Fruit fly (Drosophila melanogaster): ENCODE data around the gene RnpS1.

RnpS1 gene

dm6 chr3R:9600558-9600959 lies 48.7 kb downstream of the RnpS1 start:
- TF ChIP-seq dl (GFP tag; optimal IDR thresholded peaks at IDR 0.05; ENCODE audit: insufficient read depth in 1 of 2, partially characterized antibody in 2 of 2): no peak
- TF ChIP-seq lola (GFP tag; optimal IDR thresholded peaks at IDR 0.05): no peak
- peak; percentile 27 for TF ChIP-seq OdsH (GFP tag; optimal IDR thresholded peaks at IDR 0.05)
- peak; percentile 51 for TF ChIP-seq Sp1 (GFP tag; optimal IDR thresholded peaks at IDR 0.05)
- no peak for TF ChIP-seq dsf (GFP tag; optimal IDR thresholded peaks at IDR 0.05; ENCODE audit: borderline replicate concordance)
- no peak for TF ChIP-seq Hnf4 (GFP tag; optimal IDR thresholded peaks at IDR 0.05)
- TF ChIP-seq sv (GFP tag; optimal IDR thresholded peaks at IDR 0.05): no peak
- TF ChIP-seq ey (GFP tag; optimal IDR thresholded peaks at IDR 0.05): no peak
- TF ChIP-seq CrebA (GFP tag; optimal IDR thresholded peaks at IDR 0.05; ENCODE audit: borderline replicate concordance): no peak
- TF ChIP-seq br (GFP tag; optimal IDR thresholded peaks at IDR 0.05): no peak
- no peak for TF ChIP-seq Dfd (GFP tag; optimal IDR thresholded peaks at IDR 0.05)
- TF ChIP-seq fru (GFP tag; optimal IDR thresholded peaks at IDR 0.05): no peak
- no peak for TF ChIP-seq jim (GFP tag; optimal IDR thresholded peaks at IDR 0.05)
- TF ChIP-seq rgr (GFP tag; optimal IDR thresholded peaks at IDR 0.05): peak; percentile 20
- no peak for TF ChIP-seq Hr83 (GFP tag; optimal IDR thresholded peaks at IDR 0.05; ENCODE audit: poor library complexity, severe bottlenecking)
- TF ChIP-seq dmrt93B (GFP tag; optimal IDR thresholded peaks at IDR 0.05): no peak
- peak; percentile 31 for TF ChIP-seq h (GFP tag; optimal IDR thresholded peaks at IDR 0.05)
- TF ChIP-seq foxo (GFP tag; optimal IDR thresholded peaks at IDR 0.05): peak in 1 of 2 experiments; percentile 41
- TF ChIP-seq psq (GFP tag; optimal IDR thresholded peaks at IDR 0.05): peak; percentile 30
- TF ChIP-seq Jra (GFP tag; optimal IDR thresholded peaks at IDR 0.05): no peak
- TF ChIP-seq Mio (GFP tag; optimal IDR thresholded peaks at IDR 0.05): no peak
- no peak for TF ChIP-seq CG32264 (GFP tag; optimal IDR thresholded peaks at IDR 0.05)
- no peak for TF ChIP-seq Myc (optimal IDR thresholded peaks at IDR 0.05)
- TF ChIP-seq Abd-B (GFP tag; optimal IDR thresholded peaks at IDR 0.05): no peak
- no peak for TF ChIP-seq N (GFP tag; optimal IDR thresholded peaks at IDR 0.05)
- TF ChIP-seq Rel (GFP tag; optimal IDR thresholded peaks at IDR 0.05): no peak
- TF ChIP-seq Rel (tag; optimal IDR thresholded peaks at IDR 0.05): no peak
- TF ChIP-seq woc (GFP tag; optimal IDR thresholded peaks at IDR 0.05): no peak
- no peak for TF ChIP-seq usp (GFP tag; optimal IDR thresholded peaks at IDR 0.05)

- TF ChIP-seq Hr83 (GFP tag; optimal IDR thresholded peaks at IDR 0.05; ENCODE audit: poor library complexity, severe bottlenecking): peak; percentile 39
- TF ChIP-seq usp (GFP tag; optimal IDR thresholded peaks at IDR 0.05): no peak
- TF ChIP-seq Myc (optimal IDR thresholded peaks at IDR 0.05): no peak
- no peak for TF ChIP-seq foxo (GFP tag; optimal IDR thresholded peaks at IDR 0.05)
These were observed 50.1 kb downstream of the RnpS1 start for dm6 chr3R:9601949-9602348.

Measured in whole organism, wandering third instar larva.